Fruit fly (Drosophila melanogaster) whole organism, adult: ENCODE results near the gene Oatp74D.

Experiments
- CG11617 ChIP-seq: fragments of 200-800 bp; sonication (Bioruptor generic); optimal IDR thresholded peaks from 2 replicates; lab custom pipeline; 2017; ENCODE audit warnings: mild to moderate bottlenecking, missing biosample characterization, missing genetic modification reagents, missing genetic modification characterization
- CG12768 ChIP-seq: fragments of 200-800 bp; sonication (Bioruptor generic); optimal IDR thresholded peaks from 2 replicates; lab custom pipeline; 2017; ENCODE audit warnings: missing biosample characterization, missing genetic modification characterization, mild to moderate bottlenecking, moderate library complexity, missing genetic modification reagents
- CG14711 ChIP-seq: fragments of 200-800 bp; sonication (Bioruptor generic); optimal IDR thresholded peaks from 2 replicates; lab custom pipeline; 2018; ENCODE audit warnings: missing biosample characterization, mild to moderate bottlenecking, missing genetic modification characterization, moderate library complexity
- CG1620 ChIP-seq: fragments of 200-800 bp; sonication (Bioruptor generic); optimal IDR thresholded peaks from 2 replicates; lab custom pipeline; 2016; ENCODE audit warnings: missing biosample characterization, missing genetic modification characterization
- CG33017 ChIP-seq: fragments of 200-800 bp; sonication (Bioruptor generic); optimal IDR thresholded peaks from 2 replicates; lab custom pipeline; 2018; ENCODE audit warnings: missing biosample characterization, mild to moderate bottlenecking, missing genetic modification characterization, moderate library complexity
- CG5204 ChIP-seq: fragments of 200-800 bp; sonication (Bioruptor generic); optimal IDR thresholded peaks from 2 replicates; lab custom pipeline; 2016; ENCODE audit warnings: missing biosample characterization, missing genetic modification characterization
- CG7045 ChIP-seq: fragments of 200-800 bp; sonication (Bioruptor generic); optimal IDR thresholded peaks from 2 replicates; lab custom pipeline; 2017; ENCODE audit warnings: missing biosample characterization, mild to moderate bottlenecking, missing genetic modification characterization
- CG7101 ChIP-seq: fragments of 200-800 bp; sonication (Bioruptor generic); optimal IDR thresholded peaks from 2 replicates; lab custom pipeline; 2018; ENCODE audit warnings: missing biosample characterization, mild to moderate bottlenecking, missing genetic modification characterization, moderate library complexity
- Clk ChIP-seq: fragments of 200-800 bp; sonication (Bioruptor generic); optimal IDR thresholded peaks from 2 replicates; lab custom pipeline; 2017; ENCODE audit warnings: missing biosample characterization, missing genetic modification characterization
- Crg-1 ChIP-seq: fragments of 200-800 bp; sonication (Bioruptor generic); optimal IDR thresholded peaks from 2 replicates; lab custom pipeline; 2016; ENCODE audit warnings: missing biosample characterization, missing genetic modification characterization
- Hr96 ChIP-seq: fragments of 200-800 bp; sonication (Bioruptor generic); optimal IDR thresholded peaks from 2 replicates; lab custom pipeline; 2016; ENCODE audit warnings: missing biosample characterization, missing genetic modification characterization
- Mnt ChIP-seq: fragments of 200-800 bp; sonication (Bioruptor generic); optimal IDR thresholded peaks from 2 replicates; lab custom pipeline; 2016; ENCODE audit warnings: missing biosample characterization, mild to moderate bottlenecking, missing genetic modification characterization
- bab1 ChIP-seq: fragments of 200-800 bp; sonication (Bioruptor generic); optimal IDR thresholded peaks from 3 replicates; lab custom pipeline; 2019; ENCODE audit warnings: missing biosample characterization, mild to moderate bottlenecking, missing genetic modification characterization, moderate library complexity
- cic ChIP-seq: fragments of 200-800 bp; sonication (Bioruptor generic); optimal IDR thresholded peaks from 2 replicates; lab custom pipeline; 2017; ENCODE audit warnings: missing biosample characterization, mild to moderate bottlenecking, missing genetic modification characterization, moderate library complexity
- cnc ChIP-seq, 2 experiments: fragments of >200 bp; optimal IDR thresholded peaks; 2 replicates each; lab custom pipeline; 2017
- kay ChIP-seq: fragments of 200-800 bp; sonication (Bioruptor generic); peaks from one replicate; lab custom pipeline; 2016; ENCODE audit warnings: missing biosample characterization, missing genetic modification characterization, borderline replicate concordance
- ovo ChIP-seq: fragments of 200-800 bp; sonication (Bioruptor generic); optimal IDR thresholded peaks from 2 replicates; lab custom pipeline; 2016; ENCODE audit warnings: missing biosample characterization, missing genetic modification characterization
- pad ChIP-seq: fragments of 200-800 bp; sonication (Bioruptor generic); optimal IDR thresholded peaks from 3 replicates; lab custom pipeline; 2017; ENCODE audit warnings: missing biosample characterization, missing genetic modification characterization, mild to moderate bottlenecking, moderate library complexity, missing genetic modification reagents
- tj ChIP-seq: fragments of 200-800 bp; sonication (Bioruptor generic); optimal IDR thresholded peaks from 3 replicates; lab custom pipeline; 2017; ENCODE audit warnings: missing biosample characterization, mild to moderate bottlenecking, missing genetic modification characterization, moderate library complexity
- toe ChIP-seq: fragments of 200-800 bp; sonication (Bioruptor generic); optimal IDR thresholded peaks from 2 replicates; lab custom pipeline; 2016; ENCODE audit warnings: missing biosample characterization, missing genetic modification characterization

The Oatp74D gene

dm6 chr3L:17494541-17494940, 7.6 kb downstream of the Oatp74D start, which contains the start of gene edin:
Gene edin, plus strand, starts transcription at chr3L:17494880.
- no peak for TF ChIP-seq CG1620 (GFP tag; lab: Kevin White, UChicago)
- TF ChIP-seq cnc (optimal IDR thresholded peaks at IDR 0.05; lab: Kevin White, UChicago) = no peak
- no peak for TF ChIP-seq CG7045 (GFP tag; lab: Kevin White, UChicago)
- TF ChIP-seq Mnt (GFP tag; lab: Kevin White, UChicago) = no peak
- no peak for TF ChIP-seq cic (GFP tag; lab: Kevin White, UChicago)
- TF ChIP-seq CG33017 (tag; lab: Kevin White, UChicago) = no peak
- TF ChIP-seq toe = no peak
- no peak for TF ChIP-seq CG5204 (GFP tag; lab: Kevin White, UChicago)
- TF ChIP-seq kay (GFP tag; lab: Kevin White, UChicago) = no peak
- TF ChIP-seq CG14711 (tag; lab: Kevin White, UChicago) = no peak
- no peak for TF ChIP-seq CG7101 (tag; lab: Kevin White, UChicago)
- TF ChIP-seq pad (GFP tag; lab: Kevin White, UChicago) = no peak
- TF ChIP-seq Crg-1 (GFP tag; lab: Kevin White, UChicago) = no peak
- TF ChIP-seq bab1 (GFP tag; lab: Kevin White, UChicago) = no peak

dm6 chr3L:17495266-17495961, 8.5 kb downstream of the Oatp74D start:
- no peak for TF ChIP-seq Crg-1 (GFP tag; lab: Kevin White, UChicago)
- no peak for TF ChIP-seq cnc (optimal IDR thresholded peaks at IDR 0.05; lab: Kevin White, UChicago)
- TF ChIP-seq CG7045 (GFP tag; lab: Kevin White, UChicago) = no peak
- no peak for TF ChIP-seq pad (GFP tag; lab: Kevin White, UChicago)
- TF ChIP-seq cic (GFP tag; lab: Kevin White, UChicago) = no peak
- TF ChIP-seq Clk = no peak
- no peak for TF ChIP-seq CG33017 (tag; lab: Kevin White, UChicago)
- no peak for TF ChIP-seq CG11617
- TF ChIP-seq tj (GFP tag; lab: Kevin White, UChicago) = no peak
- TF ChIP-seq CG1620 (GFP tag; lab: Kevin White, UChicago) = no peak
- TF ChIP-seq kay (GFP tag; lab: Kevin White, UChicago) = no peak
- no peak for TF ChIP-seq CG12768 (GFP tag; lab: Kevin White, UChicago)
- no peak for TF ChIP-seq CG14711 (tag; lab: Kevin White, UChicago)
- no peak for TF ChIP-seq ovo (GFP tag; lab: Kevin White, UChicago)
- TF ChIP-seq toe = no peak
- no peak for TF ChIP-seq CG5204 (GFP tag; lab: Kevin White, UChicago)
- no peak for TF ChIP-seq Hr96 (GFP tag; lab: Kevin White, UChicago)
- no peak for TF ChIP-seq CG7101 (tag; lab: Kevin White, UChicago)
- TF ChIP-seq bab1 (GFP tag; lab: Kevin White, UChicago) = no peak
- no peak for TF ChIP-seq Mnt (GFP tag; lab: Kevin White, UChicago)

dm6 chr3L:17496012-17496411, 9.1 kb downstream of the Oatp74D start:
- TF ChIP-seq Mnt (GFP tag; lab: Kevin White, UChicago) (no peak), cnc (optimal IDR thresholded peaks at IDR 0.05; lab: Kevin White, UChicago) (no peak), CG5204 (GFP tag; lab: Kevin White, UChicago) (no peak), kay (GFP tag; lab: Kevin White, UChicago) (no peak), CG12768 (GFP tag; lab: Kevin White, UChicago) (no peak), CG14711 (tag; lab: Kevin White, UChicago) (no peak), CG1620 (GFP tag; lab: Kevin White, UChicago) (no peak), Clk (no peak), Crg-1 (GFP tag; lab: Kevin White, UChicago) (no peak), tj (GFP tag; lab: Kevin White, UChicago) (no peak), CG11617 (no peak), ovo (GFP tag; lab: Kevin White, UChicago) (no peak), cic (GFP tag; lab: Kevin White, UChicago) (no peak), CG7045 (GFP tag; lab: Kevin White, UChicago) (no peak), pad (GFP tag; lab: Kevin White, UChicago) (no peak), bab1 (GFP tag; lab: Kevin White, UChicago) (no peak)

- no peak for TF ChIP-seq cic (GFP tag; lab: Kevin White, UChicago)
- no peak for TF ChIP-seq toe
- TF ChIP-seq CG11617 = no peak
- TF ChIP-seq Crg-1 (GFP tag; lab: Kevin White, UChicago) = no peak
- TF ChIP-seq CG14711 (tag; lab: Kevin White, UChicago) = no peak
- no peak for TF ChIP-seq Mnt (GFP tag; lab: Kevin White, UChicago)
- no peak for TF ChIP-seq pad (GFP tag; lab: Kevin White, UChicago)
- TF ChIP-seq CG7101 (tag; lab: Kevin White, UChicago) = no peak
- no peak for TF ChIP-seq tj (GFP tag; lab: Kevin White, UChicago)
- TF ChIP-seq CG33017 (tag; lab: Kevin White, UChicago) = no peak
- no peak for TF ChIP-seq CG5204 (GFP tag; lab: Kevin White, UChicago)
- TF ChIP-seq kay (GFP tag; lab: Kevin White, UChicago) = no peak
Observed at dm6 chr3L:17496871-17497492, 10.1 kb downstream of the Oatp74D start.

- no peak for TF ChIP-seq Hr96 (GFP tag; lab: Kevin White, UChicago)
- TF ChIP-seq kay (GFP tag; lab: Kevin White, UChicago) = no peak
- no peak for TF ChIP-seq CG11617
- TF ChIP-seq CG14711 (tag; lab: Kevin White, UChicago) = no peak
- TF ChIP-seq tj (GFP tag; lab: Kevin White, UChicago) = no peak
- TF ChIP-seq CG5204 (GFP tag; lab: Kevin White, UChicago) = no peak
- no peak for TF ChIP-seq toe
- no peak for TF ChIP-seq Clk
- TF ChIP-seq CG12768 (GFP tag; lab: Kevin White, UChicago) = no peak
- TF ChIP-seq CG7101 (tag; lab: Kevin White, UChicago) = no peak
- no peak for TF ChIP-seq ovo (GFP tag; lab: Kevin White, UChicago)
- no peak for TF ChIP-seq Crg-1 (GFP tag; lab: Kevin White, UChicago)
- no peak for TF ChIP-seq cnc (optimal IDR thresholded peaks at IDR 0.05; lab: Kevin White, UChicago)
Observed at dm6 chr3L:17497969-17498368, 11.1 kb downstream of the Oatp74D start.
